Worm (Caenorhabditis elegans): ENCODE results near the gene C44B7.5.

ce11 chrII:6832695-6833389, 39.6 kb downstream of the C44B7.5 start:
- TF ChIP-seq nhr-12 (tag; optimal IDR thresholded peaks at IDR 0.05) (no peak), ZK546.5 (tag; optimal IDR thresholded peaks at IDR 0.05) (no peak), nhr-77 (tag; optimal IDR thresholded peaks at IDR 0.05) (no peak), nhr-237 (tag; optimal IDR thresholded peaks at IDR 0.05) (no peak)
